Fruit fly (Drosophila melanogaster) whole organism, embryonic: Measurements from ENCODE around the gene Dop1R2.

Experiments
- Abd-B ChIP-seq: fragments of 200-800 bp; sonication (Bioruptor generic); optimal IDR thresholded peaks from 2 replicates; lab custom pipeline; 2018; ENCODE audit warnings: missing biosample characterization, mild to moderate bottlenecking, missing genetic modification characterization, moderate library complexity
- Asciz ChIP-seq: fragments of 200-800 bp; sonication (Bioruptor generic); optimal IDR thresholded peaks from 2 replicates; lab custom pipeline; 2017; ENCODE audit warnings: missing biosample characterization, mild to moderate bottlenecking, missing genetic modification characterization, missing genetic modification reagents
- BtbVII ChIP-seq: fragments of 200-800 bp; sonication (Bioruptor generic); optimal IDR thresholded peaks from 3 replicates; lab custom pipeline; 2017; ENCODE audit warnings: missing biosample characterization, mild to moderate bottlenecking, missing genetic modification characterization
- Bteb2 ChIP-seq: fragments of 200-800 bp; sonication (Bioruptor generic); optimal IDR thresholded peaks from 2 replicates; lab custom pipeline; 2016; ENCODE audit warnings: missing biosample characterization, missing genetic modification characterization
- CG10959 ChIP-seq: fragments of 200-800 bp; sonication (Bioruptor generic); IDR thresholded peaks from 2 replicates; pipeline ENCODE4 v1.3.6; 2022; ENCODE audit warnings: missing biosample characterization, missing genetic modification characterization
- CG11504 ChIP-seq: fragments of 200-800 bp; sonication (Bioruptor generic); optimal IDR thresholded peaks from 3 replicates; lab custom pipeline; 2019; ENCODE audit warnings: missing biosample characterization, mild to moderate bottlenecking, missing genetic modification characterization, moderate library complexity
- CG12659 ChIP-seq: fragments of 200-800 bp; sonication (Bioruptor generic); optimal IDR thresholded peaks from 3 replicates; lab custom pipeline; 2017; ENCODE audit warnings: mild to moderate bottlenecking, missing biosample characterization, missing genetic modification reagents, missing genetic modification characterization
- CG14710 ChIP-seq: fragments of 200-800 bp; sonication (Bioruptor generic); optimal IDR thresholded peaks from 3 replicates; lab custom pipeline; 2019; ENCODE audit warnings: missing biosample characterization, mild to moderate bottlenecking, missing genetic modification characterization, moderate library complexity
- CG18262 ChIP-seq: fragments of 200-800 bp; optimal IDR thresholded peaks from 3 replicates; lab custom pipeline; 2019; ENCODE audit warnings: missing biosample characterization, mild to moderate bottlenecking, missing genetic modification characterization, moderate library complexity
- CG18599 ChIP-seq: fragments of 200-800 bp; sonication (Bioruptor generic); optimal IDR thresholded peaks from 3 replicates; lab custom pipeline; 2017; ENCODE audit warnings: missing biosample characterization, missing genetic modification characterization, mild to moderate bottlenecking, moderate library complexity, missing genetic modification reagents
- CG2120 ChIP-seq: fragments of 200-800 bp; sonication (Bioruptor generic); optimal IDR thresholded peaks from 3 replicates; lab custom pipeline; 2016; ENCODE audit warnings: missing biosample characterization, missing genetic modification characterization
- CG32767 ChIP-seq: fragments of 200-800 bp; sonication (Bioruptor generic); IDR thresholded peaks from 2 replicates; pipeline ENCODE4 v1.3.6; 2022; ENCODE audit warnings: missing biosample characterization, missing genetic modification characterization
- CG3281 ChIP-seq: fragments of 200-800 bp; sonication (Bioruptor generic); optimal IDR thresholded peaks from 3 replicates; lab custom pipeline; 2017; ENCODE audit warnings: missing biosample characterization, mild to moderate bottlenecking, missing genetic modification characterization
- CG34224 ChIP-seq: fragments of 200-800 bp; sonication (Bioruptor generic); IDR thresholded peaks from 3 replicates; pipeline ENCODE4 v1.3.6; 2022; ENCODE audit warnings: missing biosample characterization, missing genetic modification characterization; ENCODE audit not compliant: partially characterized antibody
- CG43689 ChIP-seq: fragments of 200-800 bp; sonication (Bioruptor generic); IDR thresholded peaks from 2 replicates; pipeline ENCODE4 v1.3.6; 2022; ENCODE audit warnings: missing biosample characterization, missing genetic modification characterization
- CG6254 ChIP-seq: fragments of 200-800 bp; sonication (Bioruptor generic); optimal IDR thresholded peaks from 3 replicates; lab custom pipeline; 2017; ENCODE audit warnings: mild to moderate bottlenecking, missing biosample characterization, missing genetic modification reagents, missing genetic modification characterization
- CG6765 ChIP-seq: fragments of 200-800 bp; sonication (Bioruptor generic); optimal IDR thresholded peaks from 3 replicates; lab custom pipeline; 2017; ENCODE audit warnings: missing biosample characterization, mild to moderate bottlenecking, missing genetic modification characterization
- CG6791 ChIP-seq: fragments of 200-800 bp; sonication (Bioruptor generic); IDR thresholded peaks from 3 replicates; pipeline ENCODE4 v1.3.6; 2022; ENCODE audit warnings: missing biosample characterization, missing genetic modification characterization; ENCODE audit not compliant: partially characterized antibody
- CG7372 ChIP-seq: fragments of 200-800 bp; sonication (Bioruptor generic); IDR thresholded peaks from 2 replicates; pipeline ENCODE4 v1.3.6; 2022; ENCODE audit warnings: missing biosample characterization, missing genetic modification characterization
- CG7556 ChIP-seq: fragments of 200-800 bp; sonication (Bioruptor generic); optimal IDR thresholded peaks from 2 replicates; lab custom pipeline; 2017; ENCODE audit warnings: missing biosample characterization, mild to moderate bottlenecking, missing genetic modification characterization
- CG8478 ChIP-seq: fragments of >200 bp; optimal IDR thresholded peaks from 2 replicates; lab custom pipeline; 2018
- CG9876 ChIP-seq: fragments of 200-800 bp; sonication (Bioruptor generic); optimal IDR thresholded peaks from 2 replicates; lab custom pipeline; 2016; ENCODE audit warnings: missing biosample characterization, missing genetic modification characterization
- Deaf1 ChIP-seq: fragments of 200-800 bp; optimal IDR thresholded peaks from 3 replicates; lab custom pipeline; 2019; ENCODE audit warnings: missing biosample characterization, mild to moderate bottlenecking, missing genetic modification characterization, moderate library complexity
- Dll ChIP-seq: fragments of 200-800 bp; sonication (Bioruptor generic); IDR thresholded peaks from 4 replicates; pipeline ENCODE4 v1.3.6; 2022; ENCODE audit warnings: missing biosample characterization, missing genetic modification characterization; ENCODE audit not compliant: partially characterized antibody
- Dp ChIP-seq: fragments of 200-800 bp; sonication (Bioruptor generic); optimal IDR thresholded peaks from 2 replicates; lab custom pipeline; 2018; ENCODE audit warnings: missing biosample characterization, mild to moderate bottlenecking, missing genetic modification characterization, moderate library complexity
- Hey ChIP-seq: fragments of 200-800 bp; sonication (Bioruptor generic); optimal IDR thresholded peaks from 3 replicates; lab custom pipeline; 2018; ENCODE audit warnings: missing biosample characterization, mild to moderate bottlenecking, missing genetic modification characterization
- Hr39 ChIP-seq: fragments of >200 bp; optimal IDR thresholded peaks from 2 replicates; lab custom pipeline; 2017
- Jarid2 ChIP-seq: fragments of 200-800 bp; sonication (Bioruptor generic); optimal IDR thresholded peaks from 3 replicates; lab custom pipeline; 2017; ENCODE audit warnings: mild to moderate bottlenecking, missing biosample characterization, missing genetic modification reagents, missing genetic modification characterization
- Med ChIP-seq: fragments of 200-800 bp; sonication (Bioruptor generic); peaks from one replicate; lab custom pipeline; 2016; ENCODE audit warnings: missing biosample characterization, missing genetic modification characterization, mild to moderate bottlenecking, inconsistent platforms, moderate library complexity
- Nf-YB ChIP-seq: fragments of 200-800 bp; sonication (Bioruptor generic); optimal IDR thresholded peaks from 3 replicates; lab custom pipeline; 2019; ENCODE audit warnings: missing biosample characterization, mild to moderate bottlenecking, missing genetic modification characterization, moderate library complexity
- Ptx1 ChIP-seq: fragments of 200-800 bp; sonication (Bioruptor generic); IDR thresholded peaks from 2 replicates; pipeline ENCODE4 v1.3.6; 2022; ENCODE audit warnings: missing biosample characterization, missing genetic modification characterization
- Sry-δ ChIP-seq: fragments of 200-800 bp; sonication (Bioruptor generic); optimal IDR thresholded peaks from 2 replicates; lab custom pipeline; 2016; ENCODE audit warnings: missing biosample characterization, missing genetic modification characterization
- Tbp ChIP-seq: fragments of >200 bp; optimal IDR thresholded peaks from 2 replicates; lab custom pipeline; 2018; ENCODE audit warnings: missing biosample characterization, missing genetic modification characterization
- YL-1 ChIP-seq: fragments of 200-800 bp; sonication (Bioruptor generic); optimal IDR thresholded peaks from 3 replicates; lab custom pipeline; 2017; ENCODE audit warnings: missing biosample characterization, mild to moderate bottlenecking, missing genetic modification characterization
- ac ChIP-seq: fragments of 200-800 bp; sonication (Bioruptor generic); optimal IDR thresholded peaks from 3 replicates; lab custom pipeline; 2017; ENCODE audit warnings: missing biosample characterization, mild to moderate bottlenecking, missing genetic modification characterization
- bowl ChIP-seq: fragments of 200-800 bp; sonication (Bioruptor generic); IDR thresholded peaks from 2 replicates; pipeline ENCODE4 v1.3.6; 2022; ENCODE audit warnings: missing biosample characterization, missing genetic modification characterization
- btn ChIP-seq: fragments of 200-800 bp; sonication (Bioruptor generic); optimal IDR thresholded peaks from 2 replicates; lab custom pipeline; 2016; ENCODE audit warnings: missing biosample characterization, missing genetic modification characterization
- cad ChIP-seq: fragments of >200 bp; optimal IDR thresholded peaks from 2 replicates; lab custom pipeline; 2017; ENCODE audit warnings: missing biosample characterization, missing genetic modification characterization
- da ChIP-seq: fragments of 200-800 bp; sonication (Bioruptor generic); optimal IDR thresholded peaks from 2 replicates; lab custom pipeline; 2016; ENCODE audit warnings: missing biosample characterization, missing genetic modification characterization
- emc ChIP-seq: fragments of 200-800 bp; sonication (Bioruptor generic); optimal IDR thresholded peaks from 2 replicates; lab custom pipeline; 2016; ENCODE audit warnings: missing biosample characterization, missing genetic modification characterization
- ems ChIP-seq: fragments of 200-800 bp; sonication (Bioruptor generic); optimal IDR thresholded peaks from 3 replicates; lab custom pipeline; 2016; ENCODE audit warnings: missing biosample characterization, missing genetic modification characterization
- grau ChIP-seq: fragments of 200-800 bp; optimal IDR thresholded peaks from 3 replicates; lab custom pipeline; 2019; ENCODE audit warnings: missing biosample characterization, mild to moderate bottlenecking, missing genetic modification characterization, moderate library complexity
- kni ChIP-seq: fragments of 200-800 bp; sonication (Bioruptor generic); optimal IDR thresholded peaks from 3 replicates; lab custom pipeline; 2017; ENCODE audit warnings: mild to moderate bottlenecking, missing biosample characterization, missing genetic modification reagents, missing genetic modification characterization
- lmd ChIP-seq: fragments of 200-800 bp; sonication (Bioruptor generic); IDR thresholded peaks from 2 replicates; pipeline ENCODE4 v1.3.6; 2022; ENCODE audit warnings: missing biosample characterization, missing genetic modification characterization
- nerfin-1 ChIP-seq: fragments of 200-800 bp; sonication (Bioruptor generic); optimal IDR thresholded peaks from 3 replicates; lab custom pipeline; 2019; ENCODE audit warnings: missing biosample characterization, mild to moderate bottlenecking, missing genetic modification characterization, moderate library complexity
- seq ChIP-seq: fragments of 200-800 bp; sonication (Bioruptor generic); IDR thresholded peaks from 2 replicates; pipeline ENCODE4 v1.3.6; 2022; ENCODE audit warnings: missing biosample characterization, missing genetic modification characterization
- slou ChIP-seq: fragments of 200-800 bp; sonication (Bioruptor generic); optimal IDR thresholded peaks from 3 replicates; lab custom pipeline; 2016; ENCODE audit warnings: missing biosample characterization, missing genetic modification characterization
- sr ChIP-seq: fragments of 200-800 bp; sonication (Bioruptor generic); IDR thresholded peaks from 3 replicates; pipeline ENCODE4 v1.3.6; 2022; ENCODE audit warnings: missing biosample characterization, missing genetic modification characterization
- stc ChIP-seq: fragments of 200-800 bp; sonication (Bioruptor generic); IDR thresholded peaks from 2 replicates; pipeline ENCODE4 v1.3.6; 2022; ENCODE audit warnings: missing biosample characterization, missing genetic modification characterization
- tap ChIP-seq: fragments of 200-800 bp; optimal IDR thresholded peaks from 3 replicates; lab custom pipeline; 2019; ENCODE audit warnings: missing biosample characterization, mild to moderate bottlenecking, missing genetic modification characterization, moderate library complexity
- tll ChIP-seq, 2 experiments: fragments of 200-800 bp in 1 of 2; fragments of >200 bp in 1 of 2; sonication (Bioruptor generic) in 1 of 2; optimal IDR thresholded peaks; 2 replicates each; lab custom pipeline; 2017 to 2019; ENCODE audit warnings: missing biosample characterization in 2 of 2, missing genetic modification characterization in 2 of 2, mild to moderate bottlenecking in 1 of 2, moderate library complexity in 1 of 2

Gene Dop1R2

dm6 chr3R:29692009-29692641, 32.3 kb upstream of the Dop1R2 start, which contains the start of gene dmrt99B (continued):
- TF ChIP-seq Asciz (GFP tag; lab: Kevin White, UChicago), result no peak
- no peak for TF ChIP-seq CG11504 (tag; lab: Kevin White, UChicago)
- peak; percentile 10 for TF ChIP-seq Deaf1 (tag; lab: Kevin White, UChicago)
- no peak for TF ChIP-seq kni (GFP tag; lab: Kevin White, UChicago)
- TF ChIP-seq CG2120 (GFP tag; lab: Kevin White, UChicago), result no peak
- TF ChIP-seq Dll, result peak; percentile 38; the same call in 1 of the 4 replicates
- TF ChIP-seq Bteb2 (GFP tag; lab: Kevin White, UChicago), result no peak
- no peak for TF ChIP-seq CG43689 (GFP tag; lab: Robert Waterston, UW)
- no peak for TF ChIP-seq CG18599 (GFP tag; lab: Kevin White, UChicago)
- TF ChIP-seq ac, result no peak
- TF ChIP-seq ems (GFP tag; lab: Kevin White, UChicago), result no peak
- TF ChIP-seq CG34224 (GFP tag; lab: Robert Waterston, UW), result 0 out of 3 replicates have a peak, but pooled peaks have one; percentile 22
- TF ChIP-seq YL-1 (GFP tag; lab: Kevin White, UChicago), result no peak
- no peak for TF ChIP-seq stc (GFP tag; lab: Robert Waterston, UW)
- TF ChIP-seq CG32767, result 0 out of 2 replicates have a peak, but pooled peaks have one; percentile 15
- no peak for TF ChIP-seq emc (GFP tag; lab: Kevin White, UChicago)
- no peak for TF ChIP-seq nerfin-1 (tag; lab: Kevin White, UChicago)
- no peak for TF ChIP-seq CG10959 (GFP tag; lab: Robert Waterston, UW)
- TF ChIP-seq seq (GFP tag; lab: Robert Waterston, UW), result peak; percentile 84; the same call in 1 of the 2 replicates
- no peak for TF ChIP-seq CG8478 (lab: Kevin White, UChicago)
- TF ChIP-seq Nf-YB (GFP tag; lab: Kevin White, UChicago), result peak; percentile 96
- TF ChIP-seq Ptx1 (GFP tag; lab: Robert Waterston, UW), result no peak
- no peak for TF ChIP-seq da (GFP tag; lab: Kevin White, UChicago)
- no peak for TF ChIP-seq btn (GFP tag; lab: Kevin White, UChicago)
- TF ChIP-seq CG7372, result peak; percentile 74
- no peak for TF ChIP-seq bowl (GFP tag; lab: Robert Waterston, UW)
- no peak for TF ChIP-seq Tbp (GFP tag; lab: Kevin White, UChicago)
- TF ChIP-seq Sry-δ, result no peak
- no peak for TF ChIP-seq Abd-B (GFP tag; lab: Kevin White, UChicago)
- no peak for TF ChIP-seq CG6765 (GFP tag; lab: Kevin White, UChicago)
- TF ChIP-seq Dp (GFP tag; lab: Kevin White, UChicago), result no peak
- TF ChIP-seq Med (GFP tag; lab: Kevin White, UChicago), result peak; percentile 5
- no peak for TF ChIP-seq CG7556 (GFP tag; lab: Kevin White, UChicago)
- TF ChIP-seq grau (tag; lab: Kevin White, UChicago), result peak; percentile 6
- no peak for TF ChIP-seq CG3281 (GFP tag; lab: Kevin White, UChicago)
- TF ChIP-seq CG14710 (tag; lab: Kevin White, UChicago), result no peak
- no peak for TF ChIP-seq CG12659 (GFP tag; lab: Kevin White, UChicago)
- no peak for TF ChIP-seq lmd (GFP tag; lab: Robert Waterston, UW)
- no peak for TF ChIP-seq Jarid2 (GFP tag; lab: Kevin White, UChicago)
- TF ChIP-seq tll (GFP tag; optimal IDR thresholded peaks at IDR 0.05; lab: Kevin White, UChicago), result no peak
- no peak for TF ChIP-seq CG9876 (GFP tag; lab: Kevin White, UChicago)
- 0 out of 3 replicates have a peak, but pooled peaks have one; percentile 6 for TF ChIP-seq CG6791 (GFP tag; lab: Robert Waterston, UW)
- no peak for TF ChIP-seq slou (GFP tag; lab: Kevin White, UChicago)
- TF ChIP-seq Hr39 (lab: Kevin White, UChicago), result no peak
- TF ChIP-seq CG6254, result no peak
- no peak for TF ChIP-seq sr (GFP tag; lab: Robert Waterston, UW)
- TF ChIP-seq Hey (tag; lab: Kevin White, UChicago), result no peak
- no peak for TF ChIP-seq cad (GFP tag; lab: Kevin White, UChicago)
- TF ChIP-seq BtbVII (GFP tag; lab: Kevin White, UChicago), result no peak
- TF ChIP-seq CG18262 (tag; lab: Kevin White, UChicago), result no peak
- TF ChIP-seq tap (tag; lab: Kevin White, UChicago), result no peak
